Fruit fly (Drosophila melanogaster) whole organism: ENCODE measurements around the gene caps.

ENCODE experiments used
- CG8478 ChIP-seq: fragments of >200 bp; optimal IDR thresholded peaks from 2 replicates; lab custom pipeline; 2018; ENCODE audit warnings: inconsistent platforms
- Dll ChIP-seq: fragments of >200 bp; optimal IDR thresholded peaks from 2 replicates; lab custom pipeline; 2017
- EcR ChIP-seq, 2 experiments: fragments of >200 bp; optimal IDR thresholded peaks; 2 replicates each; lab custom pipeline; 2017; ENCODE audit warnings: missing biosample characterization in 2 of 2, missing genetic modification characterization in 2 of 2, missing genetic modification reagents in 2 of 2
- pan ChIP-seq: fragments of >200 bp; optimal IDR thresholded peaks from 2 replicates; lab custom pipeline; 2017
- usp ChIP-seq: fragments of >200 bp; optimal IDR thresholded peaks from 2 replicates; lab custom pipeline; 2017; ENCODE audit warnings: missing biosample characterization, missing genetic modification characterization, mixed read lengths

DNA sequence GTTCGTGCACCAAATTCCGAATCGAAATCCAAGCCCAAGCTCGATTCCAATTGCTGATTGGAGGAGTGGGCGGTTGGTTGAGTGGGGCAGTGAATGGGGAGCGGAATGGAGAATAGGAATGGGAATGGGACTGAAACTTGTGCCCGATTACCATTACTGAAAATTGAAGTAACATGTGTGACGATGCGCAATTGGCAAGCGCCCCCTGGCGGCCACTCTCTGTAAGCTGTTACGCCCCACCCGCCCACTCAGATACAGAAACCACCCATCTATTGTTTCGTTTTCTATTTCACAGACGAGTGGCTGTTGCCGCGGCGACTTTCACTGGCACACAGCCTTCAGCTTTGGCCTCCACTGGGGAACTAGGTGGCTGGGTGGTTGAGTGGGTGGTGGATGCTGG lies 42.8 kb downstream of the caps start:
- no peak for TF ChIP-seq usp
- TF ChIP-seq pan (lab: Kevin White, UChicago): no peak
- no peak for TF ChIP-seq CG8478 (lab: Kevin White, UChicago)
- TF ChIP-seq EcR (GFP tag; optimal IDR thresholded peaks at IDR 0.05; lab: Kevin White, UChicago): no peak
- TF ChIP-seq Dll (lab: Kevin White, UChicago): no peak
